Worm (Caenorhabditis elegans) whole organism, early embryonic: Measurements from ENCODE around the gene W06A7.4.
A peak's percentile ranks its signal among the peaks of the same experiment; 100 is the strongest.

Source experiments
- B0310.2 ChIP-seq: sonication (generic microtip); optimal IDR thresholded peaks from 2 replicates; lab custom pipeline; 2016; ENCODE audit warnings: mild to moderate bottlenecking, missing genetic modification characterization, missing compliant biosample characterization
- aly-1 ChIP-seq: sonication (generic microtip); optimal IDR thresholded peaks from 2 replicates; lab custom pipeline; 2016; ENCODE audit warnings: missing genetic modification characterization, missing compliant biosample characterization
- ama-1 ChIP-seq: fragments of 150-350 bp; optimal IDR thresholded peaks from 2 replicates; lab custom pipeline; 2014
- ets-7 ChIP-seq: sonication (generic microtip); optimal IDR thresholded peaks from 2 replicates; lab custom pipeline; 2016; ENCODE audit warnings: missing genotype, missing genetic modification characterization, missing compliant biosample characterization
- flt-1 ChIP-seq: fragments of 200-800 bp; sonication (Bioruptor generic); IDR thresholded peaks from 2 replicates; pipeline ENCODE4 v1.3.6; 2022; ENCODE audit warnings: missing genetic modification characterization, missing compliant biosample characterization
- hmbx-1 ChIP-seq: sonication (generic microtip); optimal IDR thresholded peaks from 2 replicates; lab custom pipeline; 2016; ENCODE audit warnings: mild to moderate bottlenecking, missing genetic modification characterization, missing compliant biosample characterization
- hnd-1 ChIP-seq: sonication (generic microtip); optimal IDR thresholded peaks from 2 replicates; lab custom pipeline; 2016; ENCODE audit warnings: missing genetic modification characterization, missing compliant biosample characterization
- pes-1 ChIP-seq: fragments of 200-800 bp; sonication (Bioruptor generic); IDR thresholded peaks from 2 replicates; pipeline ENCODE4 v1.3.6; 2022; ENCODE audit warnings: missing genetic modification reagents, missing genetic modification characterization, missing compliant biosample characterization
- sea-1 ChIP-seq: fragments of 200-800 bp; sonication (Bioruptor generic); conservative IDR thresholded peaks from 2 replicates; pipeline ENCODE4 v1.3.6; 2022; ENCODE audit warnings: missing genetic modification characterization, missing compliant biosample characterization
- tbx-37 ChIP-seq: fragments of 200-800 bp; sonication (Bioruptor generic); conservative IDR thresholded peaks from 2 replicates; pipeline ENCODE4 v1.3.6; 2022; ENCODE audit warnings: missing genetic modification reagents, missing genetic modification characterization, missing compliant biosample characterization
- tra-4 ChIP-seq: sonication (generic microtip); optimal IDR thresholded peaks from 2 replicates; lab custom pipeline; 2017; ENCODE audit warnings: missing genetic modification characterization, missing compliant biosample characterization

DNA sequence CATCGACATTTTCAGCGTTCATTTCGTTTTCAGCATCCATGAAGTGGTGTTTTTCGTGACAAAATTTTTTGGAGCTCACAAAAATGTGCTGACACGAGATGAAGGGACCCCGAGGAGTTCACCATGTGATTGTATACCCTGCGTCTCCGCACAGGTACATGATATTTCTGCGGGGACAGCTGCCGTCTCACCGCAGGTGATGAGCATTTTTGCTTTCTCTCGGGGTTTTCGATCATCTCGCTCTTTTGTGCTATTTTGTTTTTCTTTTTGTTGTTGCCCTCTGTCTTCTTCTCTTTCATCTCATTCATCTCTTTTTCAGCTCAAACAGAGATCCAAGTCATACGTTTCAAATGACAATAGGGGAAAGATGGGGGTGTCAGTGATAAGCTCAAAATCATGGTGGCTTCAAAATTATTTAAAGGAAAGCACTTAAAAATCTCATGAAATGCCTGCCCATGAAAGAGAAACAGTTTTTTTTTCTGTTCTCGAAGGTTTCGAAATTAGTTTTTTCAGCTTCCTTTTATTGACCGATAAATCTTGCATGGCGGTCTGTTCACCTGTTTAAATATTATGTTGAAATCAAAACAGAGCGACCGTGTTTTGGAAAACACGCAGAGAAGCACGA, 23.2 kb downstream of the W06A7.4 start, which contains the start of gene ret-1:
- TF ChIP-seq ama-1: no peak
- no peak for TF ChIP-seq flt-1 (GFP tag; lab: Robert Waterston, UW)
- TF ChIP-seq hnd-1: no peak
- no peak for TF ChIP-seq B0310.2 (tag; lab: Kevin White, UChicago)
- no peak for TF ChIP-seq pes-1 (GFP tag; lab: Robert Waterston, UW)
- no peak for TF ChIP-seq aly-1 (tag; lab: Kevin White, UChicago)
- TF ChIP-seq sea-1: no peak
- TF ChIP-seq tra-4 (tag; lab: Kevin White, UChicago): no peak
- 0 out of 2 replicates have a peak, but pooled peaks have one; percentile 11 for TF ChIP-seq tbx-37 (GFP tag; lab: Robert Waterston, UW)
- no peak for TF ChIP-seq hmbx-1
- TF ChIP-seq ets-7 (tag; lab: Kevin White, UChicago): no peak
